Fruit fly (Drosophila melanogaster): ENCODE measurements around the gene gfzf.

Gene gfzf

dm6 chr3R:7131260-7131659 is 19.5 kb downstream of the gfzf start, which contains the start of gene CG31493:
Gene CG31493, plus strand, starts transcription at chr3R:7131560.
- no peak for TF ChIP-seq EcR (GFP tag; optimal IDR thresholded peaks at IDR 0.05)
- TF ChIP-seq CG17806 (tag; optimal IDR thresholded peaks at IDR 0.05), result no peak
- no peak for TF ChIP-seq Snoo (tag; optimal IDR thresholded peaks at IDR 0.05)
- no peak for TF ChIP-seq D1 (tag; optimal IDR thresholded peaks at IDR 0.05)
- no peak for TF ChIP-seq CG15710 (tag; optimal IDR thresholded peaks at IDR 0.05)
- TF ChIP-seq CG8301 (tag; optimal IDR thresholded peaks at IDR 0.05), result no peak
- TF ChIP-seq fd96Ca (GFP tag; IDR thresholded peaks at IDR 0.05), result no peak
- no peak for TF ChIP-seq CG32121 (GFP tag; IDR thresholded peaks at IDR 0.05)
- no peak for TF ChIP-seq CG8159 (tag; optimal IDR thresholded peaks at IDR 0.05)
- no peak for TF ChIP-seq CG9948 (tag; optimal IDR thresholded peaks at IDR 0.05)
- TF ChIP-seq CG34367 (tag; optimal IDR thresholded peaks at IDR 0.05), result no peak
- no peak for TF ChIP-seq CG14655 (GFP tag; optimal IDR thresholded peaks at IDR 0.05)
- no peak for TF ChIP-seq rn (GFP tag; IDR thresholded peaks at IDR 0.05)
- no peak for TF ChIP-seq CG10348 (GFP tag; IDR thresholded peaks at IDR 0.05)
- TF ChIP-seq Pif1A (GFP tag; optimal IDR thresholded peaks at IDR 0.05), result no peak
- no peak for TF ChIP-seq Ets98B (GFP tag; IDR thresholded peaks at IDR 0.05)
- no peak for TF ChIP-seq CG13204 (GFP tag; optimal IDR thresholded peaks at IDR 0.05)
- TF ChIP-seq Pif1B (GFP tag; optimal IDR thresholded peaks at IDR 0.05), result no peak
- no peak for TF ChIP-seq gl (tag; optimal IDR thresholded peaks at IDR 0.05)

DNA sequence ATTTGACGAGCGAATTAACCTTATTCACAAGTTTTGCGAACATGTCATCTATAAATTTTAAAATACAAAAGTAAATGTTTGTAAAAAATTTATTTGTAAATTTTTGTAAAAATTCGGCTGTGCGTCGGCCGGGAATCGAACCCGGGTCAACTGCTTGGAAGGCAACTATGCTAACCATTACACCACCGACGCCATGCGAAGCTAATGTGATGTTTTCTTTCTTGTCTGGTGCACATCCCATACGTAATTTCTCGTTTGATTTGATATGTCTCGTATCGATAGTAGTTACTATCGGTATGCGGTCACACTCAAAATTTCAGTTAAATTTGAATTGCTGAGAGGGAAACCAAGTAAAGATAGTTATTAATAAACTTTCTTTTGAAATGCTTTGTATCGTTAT is 19.9 kb downstream of the gfzf start:
- TF ChIP-seq CG34367 (tag; optimal IDR thresholded peaks at IDR 0.05), result no peak
- peak; percentile 41 for TF ChIP-seq D1 (tag; optimal IDR thresholded peaks at IDR 0.05)

DNA sequence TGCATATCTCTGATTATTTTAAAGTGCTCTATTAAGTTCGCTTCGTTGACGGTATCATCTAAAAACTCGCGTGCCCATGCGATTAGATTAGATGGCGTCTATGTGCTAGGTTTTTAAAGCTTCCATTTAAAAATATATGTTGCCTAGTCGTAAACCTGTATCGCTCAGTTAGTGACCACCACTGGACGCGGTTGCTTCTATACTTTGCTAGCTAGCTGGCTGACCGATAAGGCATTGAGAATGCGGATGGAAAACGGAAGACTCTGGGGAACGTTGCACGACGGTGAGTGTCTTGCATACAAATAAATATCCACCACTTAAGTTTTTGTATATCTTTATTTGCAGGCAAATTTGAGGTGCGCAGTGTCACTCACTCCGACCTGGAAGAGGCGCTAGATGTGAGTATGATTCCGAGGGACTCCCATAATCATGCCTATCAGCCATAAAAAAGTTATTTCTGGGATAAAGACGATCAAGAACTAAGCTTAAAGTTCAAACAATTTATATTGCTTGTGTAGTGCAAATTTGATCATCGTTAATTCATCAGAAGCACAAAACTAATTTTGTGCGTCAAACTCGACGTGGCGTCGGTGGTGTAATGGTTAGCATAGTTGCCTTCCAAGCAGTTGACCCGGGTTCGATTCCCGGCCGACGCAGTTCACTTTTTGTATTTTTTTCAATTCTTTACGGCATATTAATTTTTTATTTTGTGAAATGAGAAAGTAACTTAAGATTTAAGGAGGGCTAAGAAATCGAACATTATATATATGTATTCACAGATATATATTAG is 21.3 kb downstream of the gfzf start, which contains the start of gene CG31248:
TSS of gene CG31248 (plus strand) at position 41 of the 790 bp plus-strand sequence.
- peak; percentile 21; the same call in 1 of the 2 replicates for TF ChIP-seq CG12605 (GFP tag; IDR thresholded peaks at IDR 0.05)
- no peak for TF ChIP-seq D1 (tag; optimal IDR thresholded peaks at IDR 0.05)

DNA sequence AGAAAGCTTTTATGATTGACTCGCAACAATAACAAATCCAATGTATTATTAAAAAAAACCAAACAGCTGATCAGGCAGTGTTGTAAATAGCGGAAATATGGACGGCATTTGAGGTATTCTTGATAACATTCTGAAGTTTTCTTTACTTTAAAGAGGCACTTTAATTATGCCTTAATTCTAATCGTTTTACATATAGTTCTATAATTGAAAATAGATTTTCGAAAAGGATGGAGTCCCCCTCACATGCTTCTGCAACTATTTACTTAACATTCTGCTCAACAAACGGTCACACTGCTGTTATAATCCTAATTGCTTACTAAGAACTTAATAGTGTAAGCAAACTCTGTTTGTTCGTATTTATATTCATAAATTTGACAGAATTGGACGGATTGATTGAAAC is 22.8 kb downstream of the gfzf start, which contains the start of gene CG10068:
TSS of gene CG10068 (minus strand) at position 62 of the 400 bp plus-strand sequence.
- TF ChIP-seq EcR (GFP tag; optimal IDR thresholded peaks at IDR 0.05) (no peak), Pif1B (GFP tag; optimal IDR thresholded peaks at IDR 0.05) (peak; percentile 84), CG32121 (GFP tag; IDR thresholded peaks at IDR 0.05) (peak; percentile 77), Ets98B (GFP tag; IDR thresholded peaks at IDR 0.05) (peak; percentile 91), CG14655 (GFP tag; optimal IDR thresholded peaks at IDR 0.05) (no peak), gl (tag; optimal IDR thresholded peaks at IDR 0.05) (peak; percentile 56), CG13204 (GFP tag; optimal IDR thresholded peaks at IDR 0.05) (no peak), Snoo (tag; optimal IDR thresholded peaks at IDR 0.05) (peak; percentile 75), D1 (tag; optimal IDR thresholded peaks at IDR 0.05) (peak; percentile 10), CG9948 (tag; optimal IDR thresholded peaks at IDR 0.05) (peak; percentile 67), CG15710 (tag; optimal IDR thresholded peaks at IDR 0.05) (peak; percentile 80), rn (GFP tag; IDR thresholded peaks at IDR 0.05) (peak; percentile 79), Pif1A (GFP tag; optimal IDR thresholded peaks at IDR 0.05) (peak; percentile 76), CG17806 (tag; optimal IDR thresholded peaks at IDR 0.05) (peak; percentile 80), CG4496 (GFP tag; IDR thresholded peaks at IDR 0.05) (peak; percentile 93; the same call in 2 of the 3 replicates), CG12605 (GFP tag; IDR thresholded peaks at IDR 0.05) (peak; percentile 76), CG34367 (tag; optimal IDR thresholded peaks at IDR 0.05) (peak; percentile 61), CG8159 (tag; optimal IDR thresholded peaks at IDR 0.05) (peak; percentile 77), fd96Ca (GFP tag; IDR thresholded peaks at IDR 0.05) (no peak), CG10348 (GFP tag; IDR thresholded peaks at IDR 0.05) (no peak), CG8301 (tag; optimal IDR thresholded peaks at IDR 0.05) (peak; percentile 78)

dm6 chr3R:7124109-7124639 is 26.6 kb downstream of the gfzf start, which contains the start of the genes Alh and CG10098:
Gene Alh, minus strand, starts transcription at chr3R:7124185.
Gene CG10098, plus strand, starts transcription at chr3R:7124548.
- TF ChIP-seq CG32121 (GFP tag; IDR thresholded peaks at IDR 0.05) (0 out of 2 replicates have a peak, but pooled peaks have one; percentile 58), CG14655 (GFP tag; optimal IDR thresholded peaks at IDR 0.05) (peak; percentile 78), EcR (GFP tag; optimal IDR thresholded peaks at IDR 0.05) (no peak), CG10348 (GFP tag; IDR thresholded peaks at IDR 0.05) (no peak), CG8301 (tag; optimal IDR thresholded peaks at IDR 0.05) (peak; percentile 58), fd96Ca (GFP tag; IDR thresholded peaks at IDR 0.05) (no peak; the same call in 2 of the 3 replicates), D1 (tag; optimal IDR thresholded peaks at IDR 0.05) (no peak), Pif1B (GFP tag; optimal IDR thresholded peaks at IDR 0.05) (peak; percentile 45), CG17806 (tag; optimal IDR thresholded peaks at IDR 0.05) (peak; percentile 59), CG4496 (GFP tag; IDR thresholded peaks at IDR 0.05) (peak; percentile 77), CG13204 (GFP tag; optimal IDR thresholded peaks at IDR 0.05) (no peak), rn (GFP tag; IDR thresholded peaks at IDR 0.05) (peak; percentile 64), CG8159 (tag; optimal IDR thresholded peaks at IDR 0.05) (peak; percentile 71), gl (tag; optimal IDR thresholded peaks at IDR 0.05) (no peak), CG9948 (tag; optimal IDR thresholded peaks at IDR 0.05) (peak; percentile 66), CG12605 (GFP tag; IDR thresholded peaks at IDR 0.05) (0 out of 2 replicates have a peak, but pooled peaks have one; percentile 10), Pif1A (GFP tag; optimal IDR thresholded peaks at IDR 0.05) (peak; percentile 83), CG15710 (tag; optimal IDR thresholded peaks at IDR 0.05) (peak; percentile 75), CG34367 (tag; optimal IDR thresholded peaks at IDR 0.05) (peak; percentile 49), Ets98B (GFP tag; IDR thresholded peaks at IDR 0.05) (peak; percentile 26; the same call in 1 of the 2 replicates), Snoo (tag; optimal IDR thresholded peaks at IDR 0.05) (peak; percentile 57)
